Worm (Caenorhabditis elegans) whole organism, L2 larva: ENCODE measurements around the gene T02H6.6.

Experiments used
- C34F6.9 ChIP-seq: fragments of 150-350 bp; optimal IDR thresholded peaks from 2 replicates; lab custom pipeline; 2014; ENCODE audit warnings: missing biosample characterization, missing genetic modification characterization
- F13H6.1 ChIP-seq: sonication (generic microtip); optimal IDR thresholded peaks from 2 replicates; lab custom pipeline; 2016; ENCODE audit warnings: missing genetic modification characterization, missing compliant biosample characterization
- R02D3.7 ChIP-seq: fragments of 150-350 bp; optimal IDR thresholded peaks from 2 replicates; lab custom pipeline; 2014; ENCODE audit warnings: missing biosample characterization, missing genetic modification characterization
- Y55F3AM.14 ChIP-seq: fragments of 200-800 bp; sonication (Bioruptor generic); optimal IDR thresholded peaks from 2 replicates; lab custom pipeline; 2018; ENCODE audit warnings: mild to moderate bottlenecking, missing genetic modification characterization, missing compliant biosample characterization
- ZK546.5 ChIP-seq: sonication (generic microtip); optimal IDR thresholded peaks from 2 replicates; lab custom pipeline; 2017; ENCODE audit warnings: missing biosample characterization, missing genetic modification characterization
- alr-1 ChIP-seq: fragments of 150-350 bp; optimal IDR thresholded peaks from 2 replicates; lab custom pipeline; 2014; ENCODE audit warnings: missing biosample characterization, missing genetic modification characterization
- blmp-1 ChIP-seq: sonication (generic microtip); optimal IDR thresholded peaks from 2 replicates; lab custom pipeline; 2017; ENCODE audit warnings: missing genetic modification characterization, mild to moderate bottlenecking, missing compliant biosample characterization, antibody characterized with exemption, moderate library complexity; ENCODE audit not compliant: insufficient read depth
- ceh-16 ChIP-seq: fragments of 150-350 bp; optimal IDR thresholded peaks from 2 replicates; lab custom pipeline; 2014; ENCODE audit warnings: missing biosample characterization, missing genetic modification characterization
- crh-2 ChIP-seq: sonication (generic microtip); optimal IDR thresholded peaks from 2 replicates; lab custom pipeline; 2017; ENCODE audit warnings: missing biosample characterization, missing genetic modification characterization
- dmd-4 ChIP-seq: sonication (generic microtip); optimal IDR thresholded peaks from 2 replicates; lab custom pipeline; 2017; ENCODE audit warnings: missing biosample characterization, missing genetic modification characterization
- fos-1 ChIP-seq: fragments of 150-350 bp; optimal IDR thresholded peaks from 2 replicates; lab custom pipeline; 2014; ENCODE audit warnings: missing biosample characterization, missing genetic modification characterization
- gmeb-1 ChIP-seq: fragments of 150-350 bp; optimal IDR thresholded peaks from 2 replicates; lab custom pipeline; 2014; ENCODE audit warnings: missing biosample characterization, missing genetic modification characterization
- lin-11 ChIP-seq: fragments of 150-350 bp; sonication (generic microtip); optimal IDR thresholded peaks from 2 replicates; lab custom pipeline; 2014; ENCODE audit warnings: missing biosample characterization, missing genetic modification characterization, inconsistent platforms, mixed read lengths
- lin-13 ChIP-seq: fragments of 150-350 bp; optimal IDR thresholded peaks from 2 replicates; lab custom pipeline; 2014; ENCODE audit warnings: missing biosample characterization, missing genetic modification reagents, missing genetic modification characterization
- lin-39 ChIP-seq: fragments of 150-350 bp; optimal IDR thresholded peaks from 2 replicates; lab custom pipeline; 2014; ENCODE audit warnings: missing biosample characterization, missing genetic modification reagents, missing genetic modification characterization
- lsy-2 ChIP-seq, 2 experiments: fragments of 150-350 bp in 1 of 2; sonication (generic microtip) in 1 of 2; optimal IDR thresholded peaks; 2 replicates each; lab custom pipeline; 2014 to 2017; ENCODE audit warnings: missing biosample characterization in 2 of 2, missing genetic modification characterization in 2 of 2
- mab-5 ChIP-seq: fragments of 150-350 bp; optimal IDR thresholded peaks from 2 replicates; lab custom pipeline; 2014; ENCODE audit warnings: missing biosample characterization, missing genetic modification characterization
- mbf-1 ChIP-seq: sonication (generic microtip); optimal IDR thresholded peaks from 2 replicates; lab custom pipeline; 2017; ENCODE audit warnings: missing biosample characterization, missing genetic modification characterization
- mdl-1 ChIP-seq, 2 experiments: fragments of 150-350 bp in 1 of 2; sonication (generic microtip) in 1 of 2; optimal IDR thresholded peaks; 2 replicates each; lab custom pipeline; 2017; ENCODE audit warnings: missing biosample characterization in 2 of 2, missing genetic modification characterization in 2 of 2
- nhr-10 ChIP-seq: sonication (generic microtip); optimal IDR thresholded peaks from 2 replicates; lab custom pipeline; 2017; ENCODE audit warnings: missing biosample characterization, missing genetic modification characterization
- nhr-11 ChIP-seq: fragments of 150-350 bp; optimal IDR thresholded peaks from 2 replicates; lab custom pipeline; 2014; ENCODE audit warnings: missing biosample characterization, missing genetic modification characterization
- nhr-12 ChIP-seq: fragments of 150-350 bp; optimal IDR thresholded peaks from 2 replicates; lab custom pipeline; 2014; ENCODE audit warnings: missing biosample characterization, missing genetic modification characterization
- nhr-129 ChIP-seq: fragments of 150-350 bp; optimal IDR thresholded peaks from 2 replicates; lab custom pipeline; 2014; ENCODE audit warnings: missing biosample characterization, missing genetic modification characterization
- nhr-21 ChIP-seq: fragments of 150-350 bp; optimal IDR thresholded peaks from 2 replicates; lab custom pipeline; 2014; ENCODE audit warnings: missing biosample characterization, missing genetic modification characterization
- nhr-237 ChIP-seq: fragments of 150-350 bp; optimal IDR thresholded peaks from 2 replicates; lab custom pipeline; 2014; ENCODE audit warnings: missing biosample characterization, missing genetic modification characterization
- nhr-25 ChIP-seq: fragments of 150-350 bp; sonication (generic microtip); optimal IDR thresholded peaks from 3 replicates; lab custom pipeline; 2014; ENCODE audit warnings: missing biosample characterization, missing genetic modification characterization
- nhr-77 ChIP-seq: fragments of 150-350 bp; optimal IDR thresholded peaks from 2 replicates; lab custom pipeline; 2014; ENCODE audit warnings: missing biosample characterization, missing genetic modification characterization
- peb-1 ChIP-seq: fragments of 150-350 bp; optimal IDR thresholded peaks from 2 replicates; lab custom pipeline; 2014; ENCODE audit warnings: missing biosample characterization, missing genetic modification characterization
- sem-4 ChIP-seq: fragments of 150-350 bp; optimal IDR thresholded peaks from 2 replicates; lab custom pipeline; 2014; ENCODE audit warnings: missing biosample characterization, missing genetic modification reagents, missing genetic modification characterization
- skn-1 ChIP-seq: sonication (generic microtip); optimal IDR thresholded peaks from 2 replicates; lab custom pipeline; 2017; ENCODE audit warnings: missing biosample characterization, missing genetic modification characterization
- sma-9 ChIP-seq, 2 experiments: fragments of 150-350 bp in 1 of 2; sonication (generic microtip) in 1 of 2; optimal IDR thresholded peaks; 2 replicates each; lab custom pipeline; 2014 to 2016; ENCODE audit warnings: missing genetic modification characterization in 2 of 2, mild to moderate bottlenecking in 1 of 2, missing biosample characterization in 1 of 2, missing compliant biosample characterization in 1 of 2, missing genetic modification reagents in 1 of 2, moderate library complexity in 1 of 2
- snpc-4 ChIP-seq: fragments of 150-350 bp; optimal IDR thresholded peaks from 2 replicates; lab custom pipeline; 2014; ENCODE audit warnings: missing biosample characterization, missing genetic modification characterization
- unc-39 ChIP-seq: fragments of 150-350 bp; optimal IDR thresholded peaks from 2 replicates; lab custom pipeline; 2014; ENCODE audit warnings: missing biosample characterization, missing genetic modification characterization
- unc-55 ChIP-seq: fragments of 150-350 bp; sonication (generic microtip); optimal IDR thresholded peaks from 3 replicates; lab custom pipeline; 2014; ENCODE audit warnings: missing biosample characterization, missing genetic modification reagents, missing genetic modification characterization
- zag-1 ChIP-seq: fragments of 150-350 bp; optimal IDR thresholded peaks from 2 replicates; lab custom pipeline; 2014; ENCODE audit warnings: missing biosample characterization, missing genetic modification characterization
- ztf-1 ChIP-seq: fragments of 200-800 bp; sonication (Bioruptor generic); conservative IDR thresholded peaks from 2 replicates; pipeline ENCODE4 v1.3.6; 2022; ENCODE audit warnings: missing genetic modification characterization, missing compliant biosample characterization
- ztf-11 ChIP-seq: sonication (generic microtip); optimal IDR thresholded peaks from 2 replicates; lab custom pipeline; 2017; ENCODE audit warnings: missing biosample characterization, missing genetic modification characterization
- ztf-4 ChIP-seq: fragments of 150-350 bp; optimal IDR thresholded peaks from 2 replicates; lab custom pipeline; 2014; ENCODE audit warnings: missing biosample characterization, missing genetic modification characterization

The T02H6.6 gene

DNA sequence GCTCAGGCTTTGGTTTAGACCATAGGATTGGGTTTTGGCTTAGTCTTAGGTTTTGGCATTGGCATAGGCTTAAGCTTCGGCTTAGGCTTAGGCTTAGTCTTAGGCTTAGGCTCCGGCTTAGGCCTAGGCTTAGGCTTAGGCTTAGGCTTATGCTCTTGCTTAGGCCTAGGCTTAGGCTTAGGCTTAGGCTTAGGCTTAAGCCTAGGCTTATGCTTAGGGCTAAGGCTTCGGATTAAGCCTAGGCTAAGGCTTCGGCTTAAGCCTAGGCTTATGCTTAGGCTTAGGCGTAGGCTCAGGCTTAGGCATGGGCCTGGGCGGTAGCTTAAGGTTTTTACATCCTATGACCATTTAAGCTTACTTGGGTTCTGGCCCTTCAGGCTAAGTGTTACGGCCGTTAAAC lies 32.2 kb upstream of the T02H6.6 start:
- no peak for TF ChIP-seq mbf-1 (tag; lab: Kevin White, UChicago)
- TF ChIP-seq fos-1 (tag; lab: Kevin White, UChicago), result no peak
- no peak for TF ChIP-seq skn-1 (tag; lab: Kevin White, UChicago)

DNA sequence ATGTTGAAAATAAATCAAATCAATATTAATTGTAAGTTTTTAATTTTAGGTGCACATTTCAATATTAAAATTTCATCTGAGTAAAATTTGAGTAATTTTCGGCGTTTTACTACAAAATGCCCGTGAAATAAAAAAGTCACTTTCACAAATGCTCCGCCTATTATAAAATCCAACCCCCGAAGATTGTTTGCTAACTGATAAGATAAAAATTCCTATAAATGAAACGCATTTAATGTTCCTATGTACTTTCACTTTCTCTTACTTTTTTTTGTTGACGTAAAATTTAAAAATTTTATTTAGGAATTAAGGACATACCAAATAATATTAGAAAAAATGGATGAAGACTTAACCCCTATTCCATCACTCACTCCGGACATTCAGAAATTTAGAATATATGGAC lies 25.2 kb upstream of the T02H6.6 start, which contains the start of gene sdz-24:
sdz-24 (plus strand) TSS at position 301 of the 400 bp plus-strand sequence.
- TF ChIP-seq ztf-1 (GFP tag; lab: Robert Waterston, UW) (no peak), nhr-11 (tag; lab: Kevin White, UChicago) (no peak), ztf-4 (no peak), nhr-129 (tag; lab: Kevin White, UChicago) (no peak), ZK546.5 (no peak), skn-1 (tag; lab: Kevin White, UChicago) (no peak), nhr-21 (tag; lab: Kevin White, UChicago) (no peak), nhr-237 (tag; lab: Kevin White, UChicago) (no peak), Y55F3AM.14 (GFP tag; lab: Kevin White, UChicago) (no peak), nhr-25 (tag; lab: Kevin White, UChicago) (no peak), lsy-2 (tag; optimal IDR thresholded peaks at IDR 0.05; lab: Kevin White, UChicago) (no peak), ztf-11 (tag; lab: Kevin White, UChicago) (no peak), nhr-12 (tag; lab: Kevin White, UChicago) (no peak), unc-55 (GFP tag; lab: Kevin White, UChicago) (no peak), dmd-4 (tag; lab: Kevin White, UChicago) (no peak), peb-1 (no peak), mab-5 (tag; lab: Kevin White, UChicago) (no peak), nhr-10 (tag; lab: Kevin White, UChicago) (no peak), C34F6.9 (tag; lab: Kevin White, UChicago) (no peak)

- TF ChIP-seq R02D3.7 (tag; lab: Kevin White, UChicago) (no peak), nhr-21 (tag; lab: Kevin White, UChicago) (no peak), lin-39 (no peak), Y55F3AM.14 (GFP tag; lab: Kevin White, UChicago) (no peak), ztf-11 (tag; lab: Kevin White, UChicago) (no peak), lin-11 (tag; lab: Kevin White, UChicago) (no peak), gmeb-1 (no peak), C34F6.9 (tag; lab: Kevin White, UChicago) (no peak), lsy-2 (tag; optimal IDR thresholded peaks at IDR 0.05; lab: Kevin White, UChicago) (no peak), ztf-4 (no peak), ceh-16 (tag; lab: Kevin White, UChicago) (no peak), nhr-11 (tag; lab: Kevin White, UChicago) (no peak), zag-1 (no peak), crh-2 (no peak)
Measured at ce11 chrII:661696-662095, 21.9 kb upstream of the T02H6.6 start, which contains the start of gene sri-45. Gene sri-45, minus strand, starts transcription at chrII:661796.

DNA sequence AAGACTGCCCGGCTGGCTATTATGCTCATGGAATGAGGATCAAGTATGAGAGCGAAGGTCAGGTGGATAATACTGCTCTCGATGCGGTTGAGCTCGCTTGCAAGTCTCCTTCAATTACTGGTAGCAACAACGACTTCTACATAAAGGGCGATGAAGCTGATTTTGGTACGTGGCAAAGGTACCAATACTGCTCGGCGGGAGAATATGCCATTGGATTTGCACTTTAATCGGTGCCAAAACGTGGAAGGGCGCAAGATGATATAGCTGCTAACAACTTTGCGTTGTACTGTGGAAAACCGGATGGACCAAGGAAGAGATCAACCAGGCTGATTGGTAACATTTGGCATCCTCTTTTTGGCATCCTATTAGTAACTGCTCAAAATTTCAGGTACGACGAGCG lies 15.7 kb upstream of the T02H6.6 start:
- no peak for TF ChIP-seq unc-39 (tag; lab: Kevin White, UChicago)
- TF ChIP-seq nhr-77 (tag; lab: Kevin White, UChicago), result no peak
- TF ChIP-seq skn-1 (tag; lab: Kevin White, UChicago), result no peak
- TF ChIP-seq snpc-4 (tag; lab: Kevin White, UChicago), result no peak
- TF ChIP-seq alr-1 (tag; lab: Kevin White, UChicago), result no peak
- no peak for TF ChIP-seq nhr-129 (tag; lab: Kevin White, UChicago)
- no peak for TF ChIP-seq nhr-21 (tag; lab: Kevin White, UChicago)
- TF ChIP-seq F13H6.1 (tag; lab: Kevin White, UChicago), result no peak
- no peak for TF ChIP-seq lin-13
- no peak for TF ChIP-seq ceh-16 (tag; lab: Kevin White, UChicago)
- TF ChIP-seq sem-4 (tag; lab: Kevin White, UChicago), result no peak
- no peak for TF ChIP-seq blmp-1 (tag; lab: Kevin White, UChicago)
- no peak for TF ChIP-seq sma-9 (GFP tag; optimal IDR thresholded peaks at IDR 0.05; lab: Kevin White, UChicago)
- TF ChIP-seq sma-9 (tag; optimal IDR thresholded peaks at IDR 0.05; lab: Kevin White, UChicago), result no peak
- no peak for TF ChIP-seq unc-55 (GFP tag; lab: Kevin White, UChicago)
- TF ChIP-seq nhr-10 (tag; lab: Kevin White, UChicago), result no peak
- TF ChIP-seq mab-5 (tag; lab: Kevin White, UChicago), result no peak
- no peak for TF ChIP-seq peb-1
- no peak for TF ChIP-seq dmd-4 (tag; lab: Kevin White, UChicago)
- no peak for TF ChIP-seq mdl-1 (tag; optimal IDR thresholded peaks at IDR 0.05; lab: Kevin White, UChicago)
